Fruit fly (Drosophila melanogaster): ENCODE data around the gene CheA7a.

CheA7a gene

dm6 chrX:7333858-7334800 lies 43.8 kb upstream of the CheA7a start (continued):
- TF ChIP-seq Hr38 (GFP tag; optimal IDR thresholded peaks at IDR 0.05) (no peak), Met (GFP tag; optimal IDR thresholded peaks at IDR 0.05) (peak; percentile 77), svp (GFP tag) (peak; percentile 85), Hr4 (GFP tag; optimal IDR thresholded peaks at IDR 0.05) (peak; percentile 50), CG10631 (GFP tag; optimal IDR thresholded peaks at IDR 0.05) (peak; percentile 83), Sox14 (GFP tag; optimal IDR thresholded peaks at IDR 0.05) (peak; percentile 73), lz (GFP tag; optimal IDR thresholded peaks at IDR 0.05) (peak; percentile 69), CG6163 (GFP tag; IDR thresholded peaks at IDR 0.05) (peak; percentile 60), fkh (GFP tag; optimal IDR thresholded peaks at IDR 0.05) (no peak), achi (GFP tag; optimal IDR thresholded peaks at IDR 0.05) (peak; percentile 79), net (GFP tag; optimal IDR thresholded peaks at IDR 0.05) (peak; percentile 73), Sox15 (GFP tag; optimal IDR thresholded peaks at IDR 0.05) (peak; percentile 64), Eip75B (GFP tag; optimal IDR thresholded peaks at IDR 0.05) (peak; percentile 84), Gug (GFP tag; IDR thresholded peaks at IDR 0.05) (peak; percentile 34; the same call in 1 of the 2 replicates), vri (GFP tag; optimal IDR thresholded peaks at IDR 0.05) (peak; percentile 6), esn (GFP tag; optimal IDR thresholded peaks at IDR 0.05) (peak; percentile 77), acj6 (GFP tag; optimal IDR thresholded peaks at IDR 0.05) (peak; percentile 83), CG3919 (GFP tag; optimal IDR thresholded peaks at IDR 0.05) (peak; percentile 81), CG6854 (GFP tag; optimal IDR thresholded peaks at IDR 0.05) (no peak), CG9139 (GFP tag; optimal IDR thresholded peaks at IDR 0.05) (peak; percentile 72), CG7368 (GFP tag; optimal IDR thresholded peaks at IDR 0.05) (peak; percentile 61), OdsH (GFP tag; optimal IDR thresholded peaks at IDR 0.05) (peak; percentile 74), CG6276 (GFP tag; optimal IDR thresholded peaks at IDR 0.05) (peak; percentile 68), Ets96B (tag; optimal IDR thresholded peaks at IDR 0.05) (peak; percentile 68), CG31627 (GFP tag; optimal IDR thresholded peaks at IDR 0.05) (peak; percentile 65), CG6808 (GFP tag; optimal IDR thresholded peaks at IDR 0.05) (peak; percentile 84), CG8319 (GFP tag; optimal IDR thresholded peaks at IDR 0.05) (peak; percentile 7), CG16779 (tag; optimal IDR thresholded peaks at IDR 0.05) (peak; percentile 52), CG4318 (GFP tag; optimal IDR thresholded peaks at IDR 0.05) (peak; percentile 24), Lpt (GFP tag; optimal IDR thresholded peaks at IDR 0.05) (peak; percentile 47), fd85E (GFP tag; optimal IDR thresholded peaks at IDR 0.05) (peak; percentile 38)

dm6 chrX:7334801-7335176 lies 43.2 kb upstream of the CheA7a start:
- TF ChIP-seq CG3032 (tag; optimal IDR thresholded peaks at IDR 0.05) (peak; percentile 82), lz (GFP tag; optimal IDR thresholded peaks at IDR 0.05) (no peak), CG3919 (GFP tag; optimal IDR thresholded peaks at IDR 0.05) (peak; percentile 59), vri (GFP tag; optimal IDR thresholded peaks at IDR 0.05) (no peak), CG8119 (GFP tag; IDR thresholded peaks at IDR 0.05) (peak; percentile 78), CG32006 (GFP tag; optimal IDR thresholded peaks at IDR 0.05) (peak; percentile 61), ss (GFP tag; optimal IDR thresholded peaks at IDR 0.05) (peak; percentile 50 to 55), Gug (GFP tag; IDR thresholded peaks at IDR 0.05) (peak; percentile 54), CG34406 (GFP tag; optimal IDR thresholded peaks at IDR 0.05) (peak; percentile 40), Ets96B (tag; optimal IDR thresholded peaks at IDR 0.05) (peak; percentile 74), achi (GFP tag; optimal IDR thresholded peaks at IDR 0.05) (peak; percentile 72), dac (GFP tag; optimal IDR thresholded peaks at IDR 0.05) (no peak), OdsH (GFP tag; optimal IDR thresholded peaks at IDR 0.05) (peak; percentile 73), Ets21C (GFP tag; optimal IDR thresholded peaks at IDR 0.05) (no peak), salr (GFP tag; optimal IDR thresholded peaks at IDR 0.05) (peak in 1 of 2 experiments; percentile 40), Sox102F (GFP tag; optimal IDR thresholded peaks at IDR 0.05) (no peak), CG4318 (GFP tag; optimal IDR thresholded peaks at IDR 0.05) (peak; percentile 10), eg (GFP tag; IDR thresholded peaks at IDR 0.05) (peak; percentile 38; the same call in 1 of the 3 replicates), CG7368 (GFP tag; optimal IDR thresholded peaks at IDR 0.05) (peak; percentile 42), Eip93F (GFP tag; optimal IDR thresholded peaks at IDR 0.05) (no peak), fkh (GFP tag; optimal IDR thresholded peaks at IDR 0.05) (peak; percentile 12), Smox (GFP tag; optimal IDR thresholded peaks at IDR 0.05) (no peak), CG6276 (GFP tag; optimal IDR thresholded peaks at IDR 0.05) (peak; percentile 37), Eip78C (GFP tag) (peak; percentile 75), CG6792 (GFP tag; optimal IDR thresholded peaks at IDR 0.05) (peak; percentile 38), esn (GFP tag; optimal IDR thresholded peaks at IDR 0.05) (peak; percentile 8), dsx (GFP tag; optimal IDR thresholded peaks at IDR 0.05; ENCODE audit: poor library complexity, severe bottlenecking) (peak; percentile 62), spab (GFP tag; optimal IDR thresholded peaks at IDR 0.05) (peak; percentile 56), CG10669 (GFP tag; optimal IDR thresholded peaks at IDR 0.05) (peak; percentile 66)
